Fruit fly (Drosophila melanogaster): Measurements from ENCODE around the gene CG11694.

The CG11694 gene

dm6 chr3R:8333768-8334470 is 22.0 kb upstream of the CG11694 start, which contains the start of gene Poxm (continued):
- TF ChIP-seq CG9876 (GFP tag; optimal IDR thresholded peaks at IDR 0.05) (no peak), Fer3 (tag; optimal IDR thresholded peaks at IDR 0.05) (peak; percentile 80), CG42726 (GFP tag; IDR thresholded peaks at IDR 0.05; ENCODE audit: partially characterized antibody) (no peak), nom (GFP tag; optimal IDR thresholded peaks at IDR 0.05) (peak; percentile 88), seq (GFP tag; IDR thresholded peaks at IDR 0.05) (peak; percentile 78), Ets65A (GFP tag) (peak; percentile 98), knrl (GFP tag; IDR thresholded peaks at IDR 0.05; ENCODE audit: partially characterized antibody) (peak; percentile 69; the same call in 2 of the 3 replicates), onecut (GFP tag; IDR thresholded peaks at IDR 0.05) (peak; percentile 74), CG8359 (GFP tag; optimal IDR thresholded peaks at IDR 0.05; ENCODE audit: borderline replicate concordance) (peak; percentile 84), mirr (GFP tag; optimal IDR thresholded peaks at IDR 0.05) (no peak), CG8089 (GFP tag; optimal IDR thresholded peaks at IDR 0.05) (peak; percentile 32), sd (tag; optimal IDR thresholded peaks at IDR 0.05) (peak; percentile 82), CG32772 (GFP tag; IDR thresholded peaks at IDR 0.05) (peak; percentile 88), Hr51 (GFP tag; optimal IDR thresholded peaks at IDR 0.05) (peak; percentile 51 to 91), CG2199 (GFP tag; IDR thresholded peaks at IDR 0.05) (0 out of 3 replicates have a peak, but pooled peaks have one; percentile 10), CG9932 (GFP tag; IDR thresholded peaks at IDR 0.05) (peak; percentile 71), sug (tag; optimal IDR thresholded peaks at IDR 0.05) (peak; percentile 87), C15 (GFP tag; IDR thresholded peaks at IDR 0.05) (no peak), CG14014 (GFP tag; IDR thresholded peaks at IDR 0.05) (peak; percentile 82; the same call in 1 of the 2 replicates), Gug (GFP tag; IDR thresholded peaks at IDR 0.05) (peak; percentile 94), chif (GFP tag; optimal IDR thresholded peaks at IDR 0.05) (peak; percentile 37 to 75), Doc3 (GFP tag; IDR thresholded peaks at IDR 0.05; ENCODE audit: partially characterized antibody) (no peak), hbn (GFP tag; IDR thresholded peaks at IDR 0.05; ENCODE audit: partially characterized antibody) (no peak), nmo (GFP tag; optimal IDR thresholded peaks at IDR 0.05) (peak; percentile 98), aop (GFP tag; IDR thresholded peaks at IDR 0.05) (no peak), ranshi (GFP tag; IDR thresholded peaks at IDR 0.05) (peak; percentile 81; the same call in 1 of the 2 replicates), Atf-2 (GFP tag; optimal IDR thresholded peaks at IDR 0.05) (peak; percentile 68), cad (GFP tag; optimal IDR thresholded peaks at IDR 0.05) (no peak), CG15514 (GFP tag; optimal IDR thresholded peaks at IDR 0.05) (peak; percentile 21), zfh2 (GFP tag; optimal IDR thresholded peaks at IDR 0.05) (peak; percentile 43), NFAT (GFP tag; IDR thresholded peaks at IDR 0.05) (peak; percentile 65), en (GFP tag; optimal IDR thresholded peaks at IDR 0.05) (no peak), CG10431 (GFP tag; optimal IDR thresholded peaks at IDR 0.05) (peak; percentile 73), CG12104 (GFP tag; optimal IDR thresholded peaks at IDR 0.05) (peak; percentile 87), CTCF (GFP tag; optimal IDR thresholded peaks at IDR 0.05) (peak; percentile 1), schlank (tag; optimal IDR thresholded peaks at IDR 0.05) (no peak), Ptx1 (GFP tag; IDR thresholded peaks at IDR 0.05) (peak; percentile 94), ac (GFP tag; optimal IDR thresholded peaks at IDR 0.05) (peak; percentile 75), CG1529 (GFP tag; optimal IDR thresholded peaks at IDR 0.05) (peak; percentile 90), crp (GFP tag; optimal IDR thresholded peaks at IDR 0.05) (peak in 1 of 2 experiments; percentile 47), tup (GFP tag; optimal IDR thresholded peaks at IDR 0.05) (peak; percentile 60), CG2889 (GFP tag; IDR thresholded peaks at IDR 0.05) (0 out of 3 replicates have a peak, but pooled peaks have one; percentile 51), Oli (tag; optimal IDR thresholded peaks at IDR 0.05) (peak; percentile 95), Hey (tag; optimal IDR thresholded peaks at IDR 0.05) (no peak), chinmo (GFP tag; IDR thresholded peaks at IDR 0.05; ENCODE audit: partially characterized antibody) (no peak), BEAF-32 (GFP tag; optimal IDR thresholded peaks at IDR 0.05) (peak; percentile 5), CG32532 (GFP tag; IDR thresholded peaks at IDR 0.05) (peak; percentile 66), luna (GFP tag; optimal IDR thresholded peaks at IDR 0.05) (no peak), prd (optimal IDR thresholded peaks at IDR 0.05) (no peak), prd (GFP tag; IDR thresholded peaks at IDR 0.05) (peak; percentile 96)

All from whole organism, embryonic.